Worm (Caenorhabditis elegans): ENCODE measurements around the gene cht-4.
A peak's percentile ranks its signal among the peaks of the same experiment; 100 is the strongest.

ce11 chrIII:1612974-1613568 lies 44.2 kb downstream of the cht-4 start:
- TF ChIP-seq lin-54 (GFP tag; optimal IDR thresholded peaks at IDR 0.05), result no peak
- peak; percentile 75 for TF ChIP-seq efl-1 (GFP tag; optimal IDR thresholded peaks at IDR 0.05)
- no peak for TF ChIP-seq ets-4 (GFP tag; optimal IDR thresholded peaks at IDR 0.05)
- no peak for TF ChIP-seq lsy-27 (tag; optimal IDR thresholded peaks at IDR 0.05; ENCODE audit: borderline replicate concordance, insufficient read depth)
- TF ChIP-seq chd-7 (tag; optimal IDR thresholded peaks at IDR 0.05), result no peak
- no peak for TF ChIP-seq sea-2 (GFP tag; IDR thresholded peaks at IDR 0.05)
- no peak for TF ChIP-seq dpl-1 (GFP tag; optimal IDR thresholded peaks at IDR 0.05)
- no peak for TF ChIP-seq ztf-28 (GFP tag; IDR thresholded peaks at IDR 0.05)
- no peak for TF ChIP-seq snpc-3.4 (tag; optimal IDR thresholded peaks at IDR 0.05)
- no peak for TF ChIP-seq xnd-1 (tag; optimal IDR thresholded peaks at IDR 0.05)
- no peak for TF ChIP-seq cebp-1 (GFP tag; IDR thresholded peaks at IDR 0.05)
- TF ChIP-seq cebp-1 (tag; optimal IDR thresholded peaks at IDR 0.05), result no peak
- TF ChIP-seq tbp1 (GFP tag; optimal IDR thresholded peaks at IDR 0.05), result no peak
- TF ChIP-seq unc-62 (GFP tag; optimal IDR thresholded peaks at IDR 0.05), result no peak
- no peak for TF ChIP-seq mcd-1 (GFP tag; IDR thresholded peaks at IDR 0.05)
